Fruit fly (Drosophila melanogaster): ENCODE measurements around the gene ey.

DNA sequence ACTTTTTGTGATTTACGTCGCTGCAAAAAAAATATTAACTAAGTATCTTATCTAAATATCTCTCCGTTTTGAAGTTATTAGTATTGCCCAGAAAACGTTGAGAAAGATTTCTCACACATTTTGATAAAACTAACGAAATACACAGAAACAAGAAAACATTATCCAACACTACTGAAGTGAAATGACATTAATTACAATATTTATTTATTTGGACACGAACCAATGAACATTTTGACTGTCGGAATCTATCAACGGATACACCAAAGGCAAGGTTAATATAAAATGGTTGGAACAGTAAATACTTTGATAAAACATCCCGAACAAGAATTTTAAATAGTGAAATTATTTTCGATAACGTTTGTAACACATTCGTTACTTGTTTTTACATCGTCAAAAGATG lies 24.3 kb downstream of the ey start:
- no peak for TF ChIP-seq Doc3 (GFP tag; IDR thresholded peaks at IDR 0.05; ENCODE audit: partially characterized antibody)
- no peak for TF ChIP-seq CG1024 (GFP tag; IDR thresholded peaks at IDR 0.05)
- peak; percentile 63 for TF ChIP-seq CG33213 (GFP tag; optimal IDR thresholded peaks at IDR 0.05)
- TF ChIP-seq onecut (GFP tag; IDR thresholded peaks at IDR 0.05) = no peak
- TF ChIP-seq CG31224 (GFP tag; IDR thresholded peaks at IDR 0.05) = no peak
- no peak for TF ChIP-seq sim (GFP tag; IDR thresholded peaks at IDR 0.05)
- TF ChIP-seq fru (optimal IDR thresholded peaks at IDR 0.05) = no peak
- no peak for TF ChIP-seq CG13424 (tag; optimal IDR thresholded peaks at IDR 0.05)
- TF ChIP-seq CG13296 (GFP tag; optimal IDR thresholded peaks at IDR 0.05) = no peak
- TF ChIP-seq Xbp1 (GFP tag; optimal IDR thresholded peaks at IDR 0.05) = no peak
